Fruit fly (Drosophila melanogaster) whole organism, embryonic: Measurements from ENCODE around the gene FBXO11.

Source experiments
- B-H2 ChIP-seq: fragments of 200-800 bp; sonication (Bioruptor generic); optimal IDR thresholded peaks from 2 replicates; lab custom pipeline; 2018; ENCODE audit warnings: missing biosample characterization, mild to moderate bottlenecking, missing genetic modification characterization
- CG10274 ChIP-seq: fragments of 200-800 bp; sonication (Bioruptor generic); optimal IDR thresholded peaks from 3 replicates; lab custom pipeline; 2017; ENCODE audit warnings: missing biosample characterization, mild to moderate bottlenecking, missing genetic modification characterization
- CG10462 ChIP-seq: fragments of 200-800 bp; sonication (Bioruptor generic); optimal IDR thresholded peaks from 2 replicates; lab custom pipeline; 2016; ENCODE audit warnings: missing biosample characterization, missing genetic modification characterization
- CG11723 ChIP-seq: fragments of 200-800 bp; sonication (Bioruptor generic); optimal IDR thresholded peaks from 2 replicates; lab custom pipeline; 2017; ENCODE audit warnings: missing biosample characterization, mild to moderate bottlenecking, missing genetic modification characterization
- CG12104 ChIP-seq: fragments of 200-800 bp; sonication (Bioruptor generic); optimal IDR thresholded peaks from 3 replicates; lab custom pipeline; 2016; ENCODE audit warnings: missing biosample characterization, missing genetic modification characterization
- CG14014 ChIP-seq: fragments of 200-800 bp; sonication (Bioruptor generic); IDR thresholded peaks from 2 replicates; pipeline ENCODE4 v1.3.6; 2022; ENCODE audit warnings: missing biosample characterization, missing genetic modification characterization
- CG15514 ChIP-seq: fragments of 200-800 bp; sonication (Bioruptor generic); optimal IDR thresholded peaks from 3 replicates; lab custom pipeline; 2017; ENCODE audit warnings: missing biosample characterization, missing genetic modification characterization, mild to moderate bottlenecking, moderate library complexity, missing genetic modification reagents
- CG1602 ChIP-seq: fragments of 200-800 bp; sonication (Bioruptor generic); optimal IDR thresholded peaks from 3 replicates; lab custom pipeline; 2016; ENCODE audit warnings: missing biosample characterization, missing genetic modification characterization
- CG17359 ChIP-seq: fragments of 200-800 bp; sonication (Bioruptor generic); optimal IDR thresholded peaks from 3 replicates; lab custom pipeline; 2018; ENCODE audit warnings: missing biosample characterization, mild to moderate bottlenecking, missing genetic modification characterization, moderate library complexity
- CG31365 ChIP-seq: fragments of 200-800 bp; sonication (Bioruptor generic); optimal IDR thresholded peaks from 2 replicates; lab custom pipeline; 2018; ENCODE audit warnings: missing biosample characterization, mild to moderate bottlenecking, missing genetic modification characterization
- CG4404 ChIP-seq: fragments of 200-800 bp; sonication (Bioruptor generic); IDR thresholded peaks from 2 replicates; pipeline ENCODE4 v1.3.6; 2022; ENCODE audit warnings: missing biosample characterization, missing genetic modification characterization
- CG4617 ChIP-seq: fragments of 200-800 bp; sonication (Bioruptor generic); optimal IDR thresholded peaks from 3 replicates; lab custom pipeline; 2016; ENCODE audit warnings: missing biosample characterization, missing genetic modification characterization, borderline replicate concordance
- CG4707 ChIP-seq: fragments of 200-800 bp; sonication (Bioruptor generic); optimal IDR thresholded peaks from 2 replicates; lab custom pipeline; 2018; ENCODE audit warnings: missing biosample characterization, mild to moderate bottlenecking, missing genetic modification characterization, moderate library complexity
- CG5180 ChIP-seq: fragments of 200-800 bp; sonication (Bioruptor generic); optimal IDR thresholded peaks from 3 replicates; lab custom pipeline; 2017; ENCODE audit warnings: missing biosample characterization, missing genetic modification characterization, mild to moderate bottlenecking, moderate library complexity, missing genetic modification reagents
- CG5245 ChIP-seq: fragments of 200-800 bp; sonication (Bioruptor generic); optimal IDR thresholded peaks from 3 replicates; lab custom pipeline; 2016; ENCODE audit warnings: missing biosample characterization, missing genetic modification characterization
- CG7556 ChIP-seq: fragments of 200-800 bp; sonication (Bioruptor generic); optimal IDR thresholded peaks from 2 replicates; lab custom pipeline; 2017; ENCODE audit warnings: missing biosample characterization, mild to moderate bottlenecking, missing genetic modification characterization
- CG7928 ChIP-seq: fragments of 200-800 bp; sonication (Bioruptor generic); optimal IDR thresholded peaks from 2 replicates; lab custom pipeline; 2017; ENCODE audit warnings: missing biosample characterization, mild to moderate bottlenecking, missing genetic modification characterization
- CoRest ChIP-seq: fragments of 200-800 bp; sonication (Bioruptor generic); optimal IDR thresholded peaks from 3 replicates; lab custom pipeline; 2018; ENCODE audit warnings: missing biosample characterization, mild to moderate bottlenecking, missing genetic modification characterization, moderate library complexity
- Dip3 ChIP-seq: fragments of 200-800 bp; sonication (Bioruptor generic); optimal IDR thresholded peaks from 3 replicates; lab custom pipeline; 2016; ENCODE audit warnings: missing biosample characterization, missing genetic modification characterization
- Dref ChIP-seq: fragments of 200-800 bp; sonication (Bioruptor generic); IDR thresholded peaks from 2 replicates; pipeline ENCODE4 v1.3.6; 2022; ENCODE audit warnings: missing biosample characterization, missing genetic modification characterization
- E2f1 ChIP-seq: fragments of 200-800 bp; sonication (Bioruptor generic); IDR thresholded peaks from 2 replicates; pipeline ENCODE4 v1.3.6; 2022; ENCODE audit warnings: missing biosample characterization, missing genetic modification characterization
- Elba2 ChIP-seq: fragments of 200-800 bp; sonication (Bioruptor generic); optimal IDR thresholded peaks from 3 replicates; lab custom pipeline; 2016; ENCODE audit warnings: missing biosample characterization, missing genetic modification characterization
- Fer3 ChIP-seq: fragments of 200-800 bp; sonication (Bioruptor generic); optimal IDR thresholded peaks from 2 replicates; lab custom pipeline; 2018; ENCODE audit warnings: missing biosample characterization, mild to moderate bottlenecking, missing genetic modification characterization, moderate library complexity
- HLHmδ ChIP-seq: fragments of 200-800 bp; sonication (Bioruptor generic); optimal IDR thresholded peaks from 2 replicates; lab custom pipeline; 2018; ENCODE audit warnings: missing biosample characterization, mild to moderate bottlenecking, missing genetic modification characterization, moderate library complexity
- HmgD ChIP-seq: fragments of 200-800 bp; sonication (Bioruptor generic); optimal IDR thresholded peaks from 3 replicates; lab custom pipeline; 2016; ENCODE audit warnings: missing biosample characterization, missing genetic modification characterization
- HmgZ ChIP-seq: fragments of 200-800 bp; sonication (Bioruptor generic); optimal IDR thresholded peaks from 2 replicates; lab custom pipeline; 2018; ENCODE audit warnings: missing biosample characterization, mild to moderate bottlenecking, missing genetic modification characterization
- Hmr ChIP-seq: fragments of 200-800 bp; sonication (Bioruptor generic); optimal IDR thresholded peaks from 3 replicates; lab custom pipeline; 2017; ENCODE audit warnings: mild to moderate bottlenecking, missing biosample characterization, missing genetic modification reagents, missing genetic modification characterization
- Lim3 ChIP-seq: fragments of 200-800 bp; sonication (Bioruptor generic); IDR thresholded peaks from 2 replicates; pipeline ENCODE4 v1.3.6; 2022; ENCODE audit warnings: missing biosample characterization, missing genetic modification characterization
- Meics ChIP-seq: fragments of 200-800 bp; sonication (Bioruptor generic); optimal IDR thresholded peaks from 2 replicates; lab custom pipeline; 2017; ENCODE audit warnings: missing biosample characterization, mild to moderate bottlenecking, missing genetic modification characterization
- NFAT ChIP-seq: fragments of 200-800 bp; sonication (Bioruptor generic); IDR thresholded peaks from 2 replicates; pipeline ENCODE4 v1.3.6; 2022; ENCODE audit warnings: missing biosample characterization, missing genetic modification characterization
- Optix ChIP-seq: fragments of 200-800 bp; sonication (Bioruptor generic); IDR thresholded peaks from 3 replicates; pipeline ENCODE4 v1.3.6; 2022; ENCODE audit warnings: missing biosample characterization, missing genetic modification characterization
- Ptx1 ChIP-seq: fragments of 200-800 bp; sonication (Bioruptor generic); IDR thresholded peaks from 2 replicates; pipeline ENCODE4 v1.3.6; 2022; ENCODE audit warnings: missing biosample characterization, missing genetic modification characterization
- Side ChIP-seq: fragments of 200-800 bp; sonication (Bioruptor generic); optimal IDR thresholded peaks from 2 replicates; lab custom pipeline; 2016; ENCODE audit warnings: missing biosample characterization, missing genetic modification characterization
- Sry-δ ChIP-seq: fragments of 200-800 bp; sonication (Bioruptor generic); optimal IDR thresholded peaks from 2 replicates; lab custom pipeline; 2016; ENCODE audit warnings: missing biosample characterization, missing genetic modification characterization
- Stat92E ChIP-seq, 3 experiments: fragments of >200 bp in 2 of 3; fragments of 200-800 bp in 1 of 3; sonication (Bioruptor generic) in 1 of 3; optimal IDR thresholded peaks; 2 replicates each; lab custom pipeline; 2017 to 2019; ENCODE audit warnings: missing biosample characterization in 3 of 3, missing genetic modification characterization in 3 of 3, mild to moderate bottlenecking in 1 of 3, moderate library complexity in 1 of 3
- Vsx1 ChIP-seq: fragments of 200-800 bp; sonication (Bioruptor generic); optimal IDR thresholded peaks from 2 replicates; lab custom pipeline; 2017; ENCODE audit warnings: missing biosample characterization, mild to moderate bottlenecking, missing genetic modification characterization, missing genetic modification reagents
- ato ChIP-seq: fragments of 200-800 bp; sonication (Bioruptor generic); IDR thresholded peaks from 2 replicates; pipeline ENCODE4 v1.3.6; 2022; ENCODE audit warnings: missing biosample characterization, missing genetic modification characterization; ENCODE audit not compliant: partially characterized antibody
- az2 ChIP-seq: fragments of 200-800 bp; sonication (Bioruptor generic); optimal IDR thresholded peaks from 3 replicates; lab custom pipeline; 2016; ENCODE audit warnings: missing biosample characterization, missing genetic modification characterization
- bab2 ChIP-seq: fragments of 200-800 bp; sonication (Bioruptor generic); optimal IDR thresholded peaks from 2 replicates; lab custom pipeline; 2016; ENCODE audit warnings: missing biosample characterization, missing genetic modification characterization
- ci ChIP-seq: fragments of 200-800 bp; sonication (Bioruptor generic); IDR thresholded peaks from 3 replicates; pipeline ENCODE4 v1.3.6; 2022; ENCODE audit warnings: missing biosample characterization, missing genetic modification characterization
- dan ChIP-seq: fragments of 200-800 bp; sonication (Bioruptor generic); IDR thresholded peaks from 2 replicates; pipeline ENCODE4 v1.3.6; 2022; ENCODE audit warnings: missing biosample characterization, missing genetic modification characterization
- dati ChIP-seq: fragments of 200-800 bp; sonication (Bioruptor generic); IDR thresholded peaks from 2 replicates; pipeline ENCODE4 v1.3.6; 2022; ENCODE audit warnings: missing biosample characterization, missing genetic modification characterization
- dmrt11E ChIP-seq: fragments of 200-800 bp; sonication (Bioruptor generic); optimal IDR thresholded peaks from 3 replicates; lab custom pipeline; 2018; ENCODE audit warnings: missing biosample characterization, mild to moderate bottlenecking, missing genetic modification characterization, moderate library complexity
- gem ChIP-seq: fragments of 200-800 bp; sonication (Bioruptor generic); optimal IDR thresholded peaks from 2 replicates; lab custom pipeline; 2019; ENCODE audit warnings: missing biosample characterization, mild to moderate bottlenecking, missing genetic modification characterization, moderate library complexity
- gsb-n ChIP-seq: fragments of 200-800 bp; sonication (Bioruptor generic); optimal IDR thresholded peaks from 3 replicates; lab custom pipeline; 2018; ENCODE audit warnings: missing biosample characterization, mild to moderate bottlenecking, missing genetic modification characterization
- insv ChIP-seq, 2 experiments: fragments of 200-800 bp; sonication (Bioruptor generic); optimal IDR thresholded peaks; 3 replicates each; lab custom pipeline; 2016 to 2018; ENCODE audit warnings: missing biosample characterization in 2 of 2, missing genetic modification characterization in 2 of 2
- ken ChIP-seq: fragments of 200-800 bp; sonication (Bioruptor generic); IDR thresholded peaks from 3 replicates; pipeline ENCODE4 v1.3.6; 2022; ENCODE audit warnings: missing biosample characterization, missing genetic modification characterization
- kni ChIP-seq: fragments of 200-800 bp; sonication (Bioruptor generic); optimal IDR thresholded peaks from 3 replicates; lab custom pipeline; 2017; ENCODE audit warnings: mild to moderate bottlenecking, missing biosample characterization, missing genetic modification reagents, missing genetic modification characterization
- lov ChIP-seq, 2 experiments: fragments of 200-800 bp in 1 of 2; fragments of >200 bp in 1 of 2; sonication (Bioruptor generic) in 1 of 2; IDR thresholded peaks in 1 of 2; optimal IDR thresholded peaks in 1 of 2; 2 replicates in 1 of 2; 3 replicates in 1 of 2; pipeline versions ENCODE4 v1.3.6 to Lab custom; 2017 to 2022; ENCODE audit warnings: missing biosample characterization in 1 of 2, missing genetic modification characterization in 1 of 2
- seq ChIP-seq: fragments of 200-800 bp; sonication (Bioruptor generic); IDR thresholded peaks from 2 replicates; pipeline ENCODE4 v1.3.6; 2022; ENCODE audit warnings: missing biosample characterization, missing genetic modification characterization
- ssp ChIP-seq: fragments of 200-800 bp; sonication (Bioruptor generic); IDR thresholded peaks from 2 replicates; pipeline ENCODE4 v1.3.6; 2022; ENCODE audit warnings: missing biosample characterization, missing genetic modification characterization

FBXO11 gene

dm6 chr3R:9857785-9858184 is 48.6 kb upstream of the FBXO11 start (continued):
- TF ChIP-seq Hmr (GFP tag; lab: Kevin White, UChicago) (peak; percentile 36), Sry-δ (no peak), CG4404 (GFP tag; lab: Robert Waterston, UW) (no peak), dan (GFP tag; lab: Robert Waterston, UW) (no peak), CG31365 (no peak), gsb-n (tag; lab: Kevin White, UChicago) (no peak), HmgD (GFP tag; lab: Kevin White, UChicago) (no peak), CG5180 (GFP tag; lab: Kevin White, UChicago) (no peak), insv (GFP tag; optimal IDR thresholded peaks at IDR 0.05; lab: Kevin White, UChicago) (no peak), CG7556 (GFP tag; lab: Kevin White, UChicago) (peak; percentile 56), HmgZ (no peak), Meics (peak; percentile 48), Ptx1 (GFP tag; lab: Robert Waterston, UW) (0 out of 2 replicates have a peak, but pooled peaks have one; percentile 31), CG11723 (GFP tag; lab: Kevin White, UChicago) (no peak), CG12104 (no peak), az2 (GFP tag; lab: Kevin White, UChicago) (no peak), Dip3 (GFP tag; lab: Kevin White, UChicago) (no peak), seq (no peak), Elba2 (GFP tag; lab: Kevin White, UChicago) (no peak), ato (GFP tag; lab: Robert Waterston, UW) (no peak), Stat92E (GFP tag; optimal IDR thresholded peaks at IDR 0.05; lab: Kevin White, UChicago) (no peak), CG4707 (no peak), ken (no peak), CG10462 (no peak), kni (GFP tag; lab: Kevin White, UChicago) (no peak), CG5245 (GFP tag; lab: Kevin White, UChicago) (no peak), Fer3 (peak; percentile 20), ci (GFP tag; lab: Robert Waterston, UW) (no peak), Side (GFP tag; lab: Kevin White, UChicago) (no peak), Dref (GFP tag; lab: Robert Waterston, UW) (no peak), CG10274 (no peak), CG14014 (GFP tag; lab: Robert Waterston, UW) (no peak), E2f1 (no peak), Vsx1 (GFP tag; lab: Kevin White, UChicago) (no peak), Lim3 (no peak), CG7928 (GFP tag; lab: Kevin White, UChicago) (no peak), NFAT (no peak), CG17359 (no peak), HLHmδ (no peak), CG15514 (peak; percentile 6), ssp (GFP tag; lab: Robert Waterston, UW) (no peak), CG1602 (GFP tag; lab: Kevin White, UChicago) (no peak), dati (no peak), bab2 (no peak), CG4617 (GFP tag; lab: Kevin White, UChicago) (no peak), CoRest (tag; lab: Kevin White, UChicago) (peak; percentile 25), dmrt11E (no peak), B-H2 (no peak), Optix (no peak), lov (optimal IDR thresholded peaks at IDR 0.05; lab: Kevin White, UChicago) (no peak), lov (GFP tag; IDR thresholded peaks at IDR 0.05; lab: Robert Waterston, UW) (no peak), gem (tag; lab: Kevin White, UChicago) (peak; percentile 64)
